Worm (Caenorhabditis elegans) whole organism, mixed stage, embryonic: ENCODE measurements around the gene flap-1.

Source experiments
- ces-1 ChIP-seq: fragments of 150-350 bp; optimal IDR thresholded peaks from 2 replicates; lab custom pipeline; 2014; ENCODE audit warnings: missing biosample characterization, missing genetic modification reagents, missing genetic modification characterization
- cnd-1 ChIP-seq: fragments of 200-800 bp; sonication (Bioruptor generic); optimal IDR thresholded peaks from 2 replicates; lab custom pipeline; 2018; ENCODE audit warnings: mild to moderate bottlenecking, missing genetic modification characterization, missing compliant biosample characterization
- elt-3 ChIP-seq: fragments of 150-350 bp; optimal IDR thresholded peaks from 2 replicates; lab custom pipeline; 2014; ENCODE audit warnings: missing biosample characterization, missing genetic modification characterization
- hlh-1 ChIP-seq: fragments of 150-350 bp; optimal IDR thresholded peaks from 2 replicates; lab custom pipeline; 2014; ENCODE audit warnings: missing biosample characterization, missing genetic modification reagents, missing genetic modification characterization
- lin-13 ChIP-seq: fragments of 150-350 bp; optimal IDR thresholded peaks from 2 replicates; lab custom pipeline; 2014; ENCODE audit warnings: missing biosample characterization, missing genetic modification characterization
- lsy-2 ChIP-seq: fragments of 150-350 bp; optimal IDR thresholded peaks from 2 replicates; lab custom pipeline; 2014; ENCODE audit warnings: missing biosample characterization, missing genetic modification characterization
- mep-1 ChIP-seq: fragments of 150-350 bp; optimal IDR thresholded peaks from 2 replicates; lab custom pipeline; 2017; ENCODE audit warnings: missing biosample characterization, missing genetic modification reagents, missing genetic modification characterization, inconsistent platforms
- pha-4 ChIP-seq: fragments of 150-350 bp; optimal IDR thresholded peaks from 2 replicates; lab custom pipeline; 2018; ENCODE audit warnings: missing biosample characterization, missing genetic modification reagents, missing genetic modification characterization
- snpc-4 ChIP-seq: fragments of 150-350 bp; optimal IDR thresholded peaks from 2 replicates; lab custom pipeline; 2014; ENCODE audit warnings: missing biosample characterization, missing genetic modification characterization
- sptf-1 ChIP-seq: sonication (generic microtip); optimal IDR thresholded peaks from 2 replicates; lab custom pipeline; 2017; ENCODE audit warnings: mild to moderate bottlenecking, missing genetic modification characterization, moderate library complexity, missing compliant biosample characterization
- unc-39 ChIP-seq: fragments of 150-350 bp; optimal IDR thresholded peaks from 2 replicates; lab custom pipeline; 2014; ENCODE audit warnings: missing biosample characterization, missing genetic modification characterization
- unc-62 ChIP-seq: fragments of 150-350 bp; optimal IDR thresholded peaks from 2 replicates; lab custom pipeline; 2014; ENCODE audit warnings: missing biosample characterization, missing genetic modification reagents, missing genetic modification characterization
- ztf-11 ChIP-seq: fragments of 150-350 bp; optimal IDR thresholded peaks from 2 replicates; lab custom pipeline; 2014; ENCODE audit warnings: missing biosample characterization, missing genetic modification characterization

DNA sequence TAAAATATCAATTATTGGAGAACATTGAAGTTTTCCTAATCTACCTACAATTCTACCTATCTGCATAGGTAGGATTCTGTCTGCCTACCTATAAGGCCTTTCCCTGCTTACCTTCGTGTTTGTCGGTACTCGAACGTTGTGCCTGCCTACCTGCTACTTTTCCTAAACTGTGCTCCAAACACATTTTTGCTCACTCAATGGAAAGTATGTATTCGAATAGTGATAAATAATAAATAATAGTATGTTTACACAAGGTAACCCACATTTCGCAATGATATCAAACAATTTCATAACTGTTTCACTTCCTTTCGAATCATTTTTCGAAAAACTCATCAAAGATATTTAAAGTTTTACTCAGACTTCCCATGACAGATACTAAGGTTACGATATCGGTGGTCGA, 10.9 kb upstream of the flap-1 start, which contains the start of gene F57B9.3:
- TF ChIP-seq elt-3 (tag; lab: Kevin White, UChicago) (no peak), lsy-2 (tag; lab: Kevin White, UChicago) (no peak), lin-13 (no peak), mep-1 (no peak), unc-62 (GFP tag; lab: Kevin White, UChicago) (no peak), snpc-4 (no peak), pha-4 (tag; lab: Kevin White, UChicago) (no peak), ztf-11 (tag; lab: Kevin White, UChicago) (no peak), sptf-1 (no peak), cnd-1 (no peak), unc-39 (tag; lab: Kevin White, UChicago) (no peak), ces-1 (no peak), hlh-1 (tag; lab: Kevin White, UChicago) (no peak)
